Worm (Caenorhabditis elegans) whole organism, young adult: ENCODE data around the gene C50D2.1.

Experiments used
- Y79H2A.3 ChIP-seq: fragments of 200-800 bp; sonication (Bioruptor generic); conservative IDR thresholded peaks from 2 replicates; pipeline ENCODE4 v1.3.6; 2022; ENCODE audit warnings: missing genetic modification reagents, missing genetic modification characterization, missing compliant biosample characterization
- atf-7 ChIP-seq: sonication (generic microtip); optimal IDR thresholded peaks from 2 replicates; lab custom pipeline; 2017; ENCODE audit warnings: mild to moderate bottlenecking, missing genetic modification characterization, missing compliant biosample characterization
- hmg-20 ChIP-seq: fragments of 200-800 bp; sonication (Bioruptor generic); IDR thresholded peaks from 2 replicates; pipeline ENCODE4 v1.3.6; 2022; ENCODE audit warnings: missing genetic modification reagents, missing genetic modification characterization, missing compliant biosample characterization
- let-526 ChIP-seq: fragments of 200-800 bp; sonication (Bioruptor generic); IDR thresholded peaks from 2 replicates; pipeline ENCODE4 v1.3.6; 2022; ENCODE audit warnings: missing genetic modification reagents, missing genetic modification characterization, missing compliant biosample characterization
- let-607 ChIP-seq, 2 experiments: fragments of 200-800 bp in 1 of 2; sonication (Bioruptor generic) in 1 of 2; sonication (generic microtip) in 1 of 2; optimal IDR thresholded peaks; 2 replicates each; lab custom pipeline; 2016 to 2018; ENCODE audit warnings: mild to moderate bottlenecking in 2 of 2, missing compliant biosample characterization in 2 of 2, missing genetic modification characterization in 2 of 2, moderate library complexity in 2 of 2, missing genotype in 1 of 2
- lin-40 ChIP-seq: sonication (generic microtip); optimal IDR thresholded peaks from 2 replicates; lab custom pipeline; 2016; ENCODE audit warnings: missing genetic modification characterization, mild to moderate bottlenecking, missing compliant biosample characterization, missing genotype, missing genetic modification reagents
- lir-1 ChIP-seq: fragments of 200-800 bp; sonication (Bioruptor generic); conservative IDR thresholded peaks from 2 replicates; pipeline ENCODE4 v1.3.6; 2022; ENCODE audit warnings: missing genetic modification reagents, missing genetic modification characterization, missing compliant biosample characterization
- nfya-1 ChIP-seq: sonication (generic microtip); optimal IDR thresholded peaks from 2 replicates; lab custom pipeline; 2017; ENCODE audit warnings: antibody characterized with exemption, missing compliant biosample characterization, missing genetic modification characterization, borderline replicate concordance; ENCODE audit not compliant: insufficient read depth
- sptf-2 ChIP-seq: fragments of 200-800 bp; sonication (Bioruptor generic); optimal IDR thresholded peaks from 2 replicates; lab custom pipeline; 2018; ENCODE audit warnings: mild to moderate bottlenecking, missing genetic modification characterization, missing compliant biosample characterization
- unc-130 ChIP-seq: sonication (generic microtip); optimal IDR thresholded peaks from 2 replicates; lab custom pipeline; 2016; ENCODE audit warnings: missing genetic modification reagents, missing genetic modification characterization, missing compliant biosample characterization

- no peak for TF ChIP-seq hmg-20
- TF ChIP-seq atf-7 (tag; lab: Kevin White, UChicago) = no peak
- TF ChIP-seq Y79H2A.3 = no peak
- TF ChIP-seq lin-40 (tag; lab: Kevin White, UChicago) = no peak
- no peak for TF ChIP-seq sptf-2 (GFP tag; lab: Kevin White, UChicago)
- TF ChIP-seq lir-1 (GFP tag; lab: Robert Waterston, UW) = no peak
- no peak for TF ChIP-seq let-607 (tag; optimal IDR thresholded peaks at IDR 0.05; lab: Kevin White, UChicago)
- TF ChIP-seq unc-130 (GFP tag; lab: Kevin White, UChicago) = no peak
- TF ChIP-seq nfya-1 = no peak
- TF ChIP-seq let-526 = no peak
These were observed 45.9 kb upstream of the C50D2.1 start for ce11 chrII:65484-65883.
